Worm (Caenorhabditis elegans) whole organism, young adult: ENCODE results near the gene W08E12.4.

Experiments used
- F22D6.2 ChIP-seq: sonication (generic microtip); optimal IDR thresholded peaks from 2 replicates; lab custom pipeline; 2016; ENCODE audit warnings: mild to moderate bottlenecking, missing genetic modification characterization, missing compliant biosample characterization
- F33H1.4 ChIP-seq: fragments of 200-800 bp; sonication (Bioruptor generic); IDR thresholded peaks from 2 replicates; pipeline ENCODE4 v1.3.6; 2022; ENCODE audit warnings: missing genetic modification reagents, missing genetic modification characterization, missing compliant biosample characterization
- F37B4.10 ChIP-seq: fragments of 200-800 bp; sonication (Bioruptor generic); IDR thresholded peaks from 2 replicates; pipeline ENCODE4 v1.3.6; 2022; ENCODE audit warnings: missing genetic modification characterization, missing compliant biosample characterization
- T07F8.4 ChIP-seq: sonication (generic microtip); optimal IDR thresholded peaks from 2 replicates; lab custom pipeline; 2016; ENCODE audit warnings: mild to moderate bottlenecking, missing genetic modification characterization, moderate library complexity, missing compliant biosample characterization
- Y53F4B.3 ChIP-seq: fragments of 200-800 bp; sonication (Bioruptor generic); IDR thresholded peaks from 2 replicates; pipeline ENCODE4 v1.3.6; 2022; ENCODE audit warnings: missing genetic modification reagents, missing genetic modification characterization, missing compliant biosample characterization
- ZK185.1 ChIP-seq: sonication (generic microtip); optimal IDR thresholded peaks from 2 replicates; lab custom pipeline; 2016; ENCODE audit warnings: mild to moderate bottlenecking, missing genetic modification characterization, missing compliant biosample characterization; ENCODE audit not compliant: poor library complexity, severe bottlenecking
- ama-1 ChIP-seq, 3 experiments: fragments of 150-350 bp in 1 of 3; sonication (generic microtip) in 2 of 3; optimal IDR thresholded peaks; 2 replicates each; lab custom pipeline; 2014 to 2018; ENCODE audit warnings: missing biosample characterization in 2 of 3, missing genetic modification characterization in 2 of 3, missing genetic modification reagents in 2 of 3
- aptf-2 ChIP-seq: fragments of 200-800 bp; sonication (Bioruptor generic); conservative IDR thresholded peaks from 2 replicates; pipeline ENCODE4 v1.3.6; 2022; ENCODE audit warnings: missing genetic modification reagents, missing genetic modification characterization, missing compliant biosample characterization
- bed-1 ChIP-seq: fragments of 200-800 bp; sonication (Bioruptor generic); IDR thresholded peaks from 2 replicates; pipeline ENCODE4 v1.3.6; 2022; ENCODE audit warnings: missing genetic modification reagents, missing genetic modification characterization, missing compliant biosample characterization
- cebp-1 ChIP-seq, 2 experiments: fragments of 200-800 bp in 1 of 2; sonication (Bioruptor generic) in 1 of 2; sonication (generic microtip) in 1 of 2; IDR thresholded peaks in 1 of 2; optimal IDR thresholded peaks in 1 of 2; 2 replicates each; pipeline versions ENCODE4 v1.3.6 to Lab custom; 2017 to 2022; ENCODE audit warnings: missing compliant biosample characterization in 2 of 2, missing genetic modification characterization in 2 of 2, mild to moderate bottlenecking in 1 of 2, missing genetic modification reagents in 1 of 2, moderate library complexity in 1 of 2
- ceh-79 ChIP-seq: sonication (generic microtip); optimal IDR thresholded peaks from 2 replicates; lab custom pipeline; 2017; ENCODE audit warnings: mild to moderate bottlenecking, missing genetic modification characterization, missing compliant biosample characterization
- die-1 ChIP-seq: sonication (generic microtip); optimal IDR thresholded peaks from 2 replicates; lab custom pipeline; 2016; ENCODE audit warnings: missing genotype, mild to moderate bottlenecking, missing genetic modification characterization, missing compliant biosample characterization
- ekl-4 ChIP-seq: fragments of 200-800 bp; sonication (Bioruptor generic); IDR thresholded peaks from 2 replicates; pipeline ENCODE4 v1.3.6; 2022; ENCODE audit warnings: missing genetic modification reagents, missing genetic modification characterization, missing compliant biosample characterization
- fkh-3 ChIP-seq: sonication (generic microtip); optimal IDR thresholded peaks from 2 replicates; lab custom pipeline; 2016; ENCODE audit warnings: mild to moderate bottlenecking, missing genetic modification characterization, missing compliant biosample characterization
- hsf-1 ChIP-seq: fragments of 200-800 bp; sonication (Bioruptor generic); IDR thresholded peaks from 2 replicates; pipeline ENCODE4 v1.3.6; 2022; ENCODE audit warnings: missing genetic modification reagents, missing genetic modification characterization, missing compliant biosample characterization
- madf-3 ChIP-seq: fragments of 200-800 bp; sonication (Bioruptor generic); IDR thresholded peaks from 2 replicates; pipeline ENCODE4 v1.3.6; 2022; ENCODE audit warnings: missing genetic modification reagents, missing genetic modification characterization, missing compliant biosample characterization
- madf-6 ChIP-seq: fragments of 200-800 bp; sonication (Bioruptor generic); IDR thresholded peaks from 2 replicates; pipeline ENCODE4 v1.3.6; 2022; ENCODE audit warnings: missing genetic modification reagents, missing genetic modification characterization, missing compliant biosample characterization
- nfyb-1 ChIP-seq: fragments of 200-800 bp; sonication (Bioruptor generic); IDR thresholded peaks from 2 replicates; pipeline ENCODE4 v1.3.6; 2022; ENCODE audit warnings: missing genetic modification reagents, missing genetic modification characterization, missing compliant biosample characterization
- nhr-179 ChIP-seq: sonication (generic microtip); optimal IDR thresholded peaks from 2 replicates; lab custom pipeline; 2016; ENCODE audit warnings: mild to moderate bottlenecking, missing genetic modification characterization, missing compliant biosample characterization
- nhr-80 ChIP-seq: sonication (generic microtip); optimal IDR thresholded peaks from 2 replicates; lab custom pipeline; 2016; ENCODE audit warnings: missing genetic modification characterization, missing compliant biosample characterization
- nhr-90 ChIP-seq: sonication (generic microtip); optimal IDR thresholded peaks from 2 replicates; lab custom pipeline; 2016; ENCODE audit warnings: missing genotype, mild to moderate bottlenecking, missing genetic modification characterization, missing compliant biosample characterization
- pbrm-1 ChIP-seq: fragments of 200-800 bp; sonication (Bioruptor generic); IDR thresholded peaks from 2 replicates; pipeline ENCODE4 v1.3.6; 2022; ENCODE audit warnings: missing genetic modification reagents, missing genetic modification characterization, missing compliant biosample characterization
- rcor-1 ChIP-seq: fragments of 200-800 bp; sonication (Bioruptor generic); IDR thresholded peaks from 2 replicates; pipeline ENCODE4 v1.3.6; 2022; ENCODE audit warnings: missing genetic modification reagents, missing genetic modification characterization, missing compliant biosample characterization
- rec-8 ChIP-seq, 2 experiments: sonication (generic microtip); optimal IDR thresholded peaks; 2 replicates each; lab custom pipeline; 2016; ENCODE audit warnings: mild to moderate bottlenecking in 2 of 2, missing genetic modification characterization in 2 of 2, missing genetic modification reagents in 2 of 2, missing genotype in 2 of 2, missing biosample characterization in 1 of 2, missing compliant biosample characterization in 1 of 2, moderate library complexity in 1 of 2
- snpc-3.4 ChIP-seq: sonication (generic microtip); optimal IDR thresholded peaks from 2 replicates; lab custom pipeline; 2017; ENCODE audit warnings: missing genetic modification characterization, mild to moderate bottlenecking, missing compliant biosample characterization, antibody characterized with exemption, moderate library complexity, missing genotype, missing genetic modification reagents
- snpc-4 ChIP-seq, 5 experiments: fragments of 150-350 bp in 1 of 5; sonication (generic microtip) in 4 of 5; optimal IDR thresholded peaks; 2 replicates each; lab custom pipeline; 2014 to 2018; ENCODE audit warnings: missing genetic modification characterization in 5 of 5, missing biosample characterization in 3 of 5, antibody characterized with exemption in 2 of 5, mild to moderate bottlenecking in 2 of 5, missing compliant biosample characterization in 2 of 5, missing genotype in 2 of 5, moderate library complexity in 2 of 5, missing genetic modification reagents in 1 of 5
- tlf-1 ChIP-seq: fragments of 200-800 bp; sonication (Bioruptor generic); optimal IDR thresholded peaks from 2 replicates; lab custom pipeline; 2018; ENCODE audit warnings: mild to moderate bottlenecking, missing genetic modification characterization, missing compliant biosample characterization
- unc-130 ChIP-seq: sonication (generic microtip); optimal IDR thresholded peaks from 2 replicates; lab custom pipeline; 2016; ENCODE audit warnings: missing genetic modification reagents, missing genetic modification characterization, missing compliant biosample characterization
- zfh-2 ChIP-seq: fragments of 200-800 bp; sonication (Bioruptor generic); conservative IDR thresholded peaks from 2 replicates; pipeline ENCODE4 v1.3.6; 2022; ENCODE audit warnings: missing genetic modification reagents, missing genetic modification characterization, missing compliant biosample characterization

The W08E12.4 gene

DNA sequence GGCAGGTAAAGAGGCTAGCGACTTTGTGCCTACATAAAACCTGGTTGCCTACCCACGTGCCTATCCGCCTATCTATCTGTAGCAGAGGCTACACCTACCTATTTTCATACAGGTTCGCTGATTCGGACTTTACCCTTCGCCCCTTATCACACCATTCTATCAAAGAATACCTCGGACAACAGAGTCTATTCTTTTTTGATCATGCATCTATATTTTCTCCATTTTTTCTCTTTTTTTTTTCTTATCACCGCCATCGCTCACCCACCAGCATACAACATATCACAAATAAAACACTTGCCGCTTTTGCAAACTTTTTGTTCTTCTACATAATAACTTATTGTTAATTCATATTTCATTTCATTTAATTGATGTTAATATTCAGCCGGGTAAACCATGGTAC lies 43.6 kb upstream of the W08E12.4 start, which contains the start of gene T26C12.1:
TSS of gene T26C12.1 (plus strand) at position 383 of the 400 bp plus-strand sequence.
- TF ChIP-seq snpc-3.4 (tag; lab: Kevin White, UChicago) (no peak), aptf-2 (GFP tag; lab: Robert Waterston, UW) (no peak), cebp-1 (GFP tag; IDR thresholded peaks at IDR 0.05; lab: Robert Waterston, UW) (no peak), cebp-1 (tag; optimal IDR thresholded peaks at IDR 0.05; lab: Kevin White, UChicago) (peak; percentile 5), madf-6 (GFP tag; lab: Robert Waterston, UW) (0 out of 2 replicates have a peak, but pooled peaks have one; percentile 8), Y53F4B.3 (GFP tag; lab: Robert Waterston, UW) (no peak), nhr-80 (tag; lab: Kevin White, UChicago) (peak; percentile 91)
- TF ChIP-seq, all 124 proteins: peak for 3

DNA sequence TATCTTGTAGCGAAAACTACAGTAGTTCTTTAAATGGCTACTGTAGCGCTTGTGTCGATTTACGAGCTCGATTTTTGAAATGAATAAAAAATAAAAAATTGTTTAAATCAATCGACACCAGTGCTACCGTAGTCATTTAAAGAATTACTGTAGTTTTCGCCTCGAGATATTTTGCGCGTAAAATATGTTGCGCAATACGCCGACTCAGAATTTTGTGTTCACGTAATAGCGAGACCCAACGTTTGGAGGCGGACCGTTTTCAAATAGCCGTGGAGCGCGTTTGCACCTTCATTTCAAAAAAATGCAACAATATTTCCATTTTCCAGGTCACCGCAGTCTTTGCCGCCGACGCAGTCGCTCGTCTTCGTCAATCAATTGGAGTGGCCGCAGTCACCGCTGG lies 41.9 kb upstream of the W08E12.4 start:
- 0 out of 2 replicates have a peak, but pooled peaks have one; percentile 56 for TF ChIP-seq F37B4.10 (GFP tag; lab: Robert Waterston, UW)
- TF ChIP-seq tlf-1 (GFP tag; lab: Kevin White, UChicago), result no peak

DNA sequence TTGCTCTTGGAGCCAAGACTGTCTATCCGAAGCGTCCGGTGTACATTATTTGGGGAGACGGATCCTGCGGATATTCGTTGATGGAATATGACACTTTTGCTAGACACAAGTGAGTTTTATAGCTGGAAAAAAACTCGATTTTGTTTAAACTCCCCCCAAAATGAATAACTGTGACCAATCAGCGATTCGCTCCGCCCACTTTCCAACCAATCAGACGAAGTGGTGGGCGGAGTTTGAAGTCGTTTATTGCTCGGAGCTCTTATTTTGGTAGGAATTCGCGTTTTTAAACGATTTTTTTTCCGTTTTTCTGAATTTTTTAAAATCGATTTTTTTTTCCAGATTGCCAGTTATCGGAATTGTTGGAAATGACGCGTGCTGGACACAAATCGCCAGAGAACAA lies 40.4 kb upstream of the W08E12.4 start:
- TF ChIP-seq nfyb-1 (GFP tag; lab: Robert Waterston, UW) (peak; percentile 73), nhr-179 (no peak)
- TF ChIP-seq, all 124 proteins: peak for 1

DNA sequence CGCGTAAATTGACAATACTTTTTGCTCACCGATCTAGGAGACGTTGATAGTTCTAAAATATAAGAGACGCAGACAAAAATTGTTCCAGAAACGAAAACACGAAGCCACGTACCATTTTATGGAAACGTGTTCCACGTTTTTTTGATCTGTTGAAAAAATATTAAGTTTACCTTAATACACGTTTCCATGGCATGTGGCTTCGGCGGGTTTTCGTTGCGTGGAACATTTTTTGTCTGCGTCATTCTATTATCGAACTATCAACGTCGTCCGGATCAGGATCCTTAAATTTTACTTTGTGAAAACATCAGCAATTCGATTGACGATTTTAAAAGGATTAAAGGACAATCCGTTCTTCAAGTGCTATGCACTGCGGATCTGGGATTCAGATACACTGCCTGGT lies 36.5 kb upstream of the W08E12.4 start, which contains the start of gene T26C12.2:
TSS of gene T26C12.2 (minus strand) at position 101 of the 400 bp plus-strand sequence.
- TF ChIP-seq nfyb-1 (GFP tag; lab: Robert Waterston, UW) (no peak), ceh-79 (no peak), ama-1 (optimal IDR thresholded peaks at IDR 0.05; lab: Kevin White, UChicago) (no peak), ama-1 (GFP tag; optimal IDR thresholded peaks at IDR 0.05; lab: Kevin White, UChicago) (no peak), F22D6.2 (no peak), rcor-1 (no peak), snpc-4 (GFP tag; optimal IDR thresholded peaks at IDR 0.05; lab: Kevin White, UChicago) (no peak), snpc-4 (tag; optimal IDR thresholded peaks at IDR 0.05; lab: Kevin White, UChicago) (no peak), nhr-90 (tag; lab: Kevin White, UChicago) (no peak), snpc-3.4 (tag; lab: Kevin White, UChicago) (no peak), fkh-3 (tag; lab: Kevin White, UChicago) (no peak), T07F8.4 (tag; lab: Kevin White, UChicago) (no peak), die-1 (tag; lab: Kevin White, UChicago) (no peak), Y53F4B.3 (GFP tag; lab: Robert Waterston, UW) (no peak), ZK185.1 (tag; lab: Kevin White, UChicago) (no peak), hsf-1 (GFP tag; lab: Robert Waterston, UW) (no peak), pbrm-1 (GFP tag; lab: Robert Waterston, UW) (no peak), unc-130 (GFP tag; lab: Kevin White, UChicago) (no peak), madf-3 (GFP tag; lab: Robert Waterston, UW) (no peak), bed-1 (GFP tag; lab: Robert Waterston, UW) (no peak)

DNA sequence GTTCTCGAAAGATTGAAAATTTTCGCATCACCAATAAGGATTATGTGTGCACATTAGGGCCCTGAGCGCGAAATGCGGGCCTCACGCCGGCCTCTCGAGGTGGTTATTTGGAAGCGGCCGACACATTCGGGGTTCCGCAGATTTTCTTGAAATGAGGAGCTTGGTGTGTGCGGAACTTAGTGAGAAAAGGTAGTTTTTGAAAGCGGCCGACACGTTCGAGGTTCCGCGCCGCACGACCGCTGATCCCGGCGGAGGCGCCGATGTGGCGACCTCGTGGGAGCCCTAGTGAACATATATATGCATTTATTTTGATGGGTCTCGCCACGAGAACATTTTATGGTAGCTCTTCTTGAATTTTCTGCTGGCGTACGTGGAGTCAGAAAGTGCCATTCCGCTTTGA lies 35.3 kb upstream of the W08E12.4 start:
- TF ChIP-seq snpc-4 (GFP tag; optimal IDR thresholded peaks at IDR 0.05; lab: Kevin White, UChicago) (no peak), snpc-4 (tag; optimal IDR thresholded peaks at IDR 0.05; lab: Kevin White, UChicago) (peak in 3 of 4 experiments; percentile 25 to 79 (median 30)), rec-8 (tag; optimal IDR thresholded peaks at IDR 0.05; lab: Kevin White, UChicago) (no peak), F33H1.4 (GFP tag; lab: Robert Waterston, UW) (no peak), ekl-4 (no peak), zfh-2 (GFP tag; lab: Robert Waterston, UW) (peak; percentile 64), nhr-90 (tag; lab: Kevin White, UChicago) (no peak)
